Worm (Caenorhabditis elegans) whole organism, young adult: ENCODE results near the gene Y55F3BL.4.
A peak's percentile ranks its signal among the peaks of the same experiment; 100 is the strongest.

ENCODE experiments used
- B0019.2 ChIP-seq: fragments of 200-800 bp; sonication (Bioruptor generic); conservative IDR thresholded peaks from 2 replicates; pipeline ENCODE4 v1.3.6; 2022; ENCODE audit warnings: missing genetic modification reagents, missing genetic modification characterization, missing compliant biosample characterization
- B0035.1 ChIP-seq: sonication (generic microtip); optimal IDR thresholded peaks from 2 replicates; lab custom pipeline; 2016; ENCODE audit warnings: missing genetic modification characterization, mild to moderate bottlenecking, missing compliant biosample characterization, missing genotype, missing genetic modification reagents
- B0336.3 ChIP-seq: fragments of 200-800 bp; sonication (Bioruptor generic); IDR thresholded peaks from 2 replicates; pipeline ENCODE4 v1.3.6; 2022; ENCODE audit warnings: missing genetic modification characterization, missing compliant biosample characterization
- F10E7.11 ChIP-seq: sonication (generic microtip); optimal IDR thresholded peaks from 2 replicates; lab custom pipeline; 2017; ENCODE audit warnings: mild to moderate bottlenecking, missing genetic modification characterization, moderate library complexity, missing compliant biosample characterization
- F57A8.1 ChIP-seq: fragments of 200-800 bp; sonication (Bioruptor generic); optimal IDR thresholded peaks from 2 replicates; lab custom pipeline; 2018; ENCODE audit warnings: mild to moderate bottlenecking, missing genetic modification characterization, moderate library complexity, missing compliant biosample characterization
- T07F8.4 ChIP-seq: sonication (generic microtip); optimal IDR thresholded peaks from 2 replicates; lab custom pipeline; 2016; ENCODE audit warnings: mild to moderate bottlenecking, missing genetic modification characterization, moderate library complexity, missing compliant biosample characterization
- Y53G8AR.9 ChIP-seq: fragments of 200-800 bp; sonication (Bioruptor generic); conservative IDR thresholded peaks from 2 replicates; pipeline ENCODE4 v1.3.6; 2022; ENCODE audit warnings: missing genetic modification reagents, missing genetic modification characterization, missing compliant biosample characterization
- ZK185.1 ChIP-seq: sonication (generic microtip); optimal IDR thresholded peaks from 2 replicates; lab custom pipeline; 2016; ENCODE audit warnings: mild to moderate bottlenecking, missing genetic modification characterization, missing compliant biosample characterization; ENCODE audit not compliant: poor library complexity, severe bottlenecking
- aptf-2 ChIP-seq: fragments of 200-800 bp; sonication (Bioruptor generic); conservative IDR thresholded peaks from 2 replicates; pipeline ENCODE4 v1.3.6; 2022; ENCODE audit warnings: missing genetic modification reagents, missing genetic modification characterization, missing compliant biosample characterization
- aptf-3 ChIP-seq: fragments of 200-800 bp; sonication (Bioruptor generic); IDR thresholded peaks from 2 replicates; pipeline ENCODE4 v1.3.6; 2022; ENCODE audit warnings: missing genetic modification characterization, missing compliant biosample characterization
- athp-1 ChIP-seq: sonication (generic microtip); optimal IDR thresholded peaks from 2 replicates; lab custom pipeline; 2017; ENCODE audit warnings: mild to moderate bottlenecking, missing genetic modification characterization, missing compliant biosample characterization
- attf-3 ChIP-seq: fragments of 200-800 bp; sonication (Bioruptor generic); conservative IDR thresholded peaks from 2 replicates; pipeline ENCODE4 v1.3.6; 2022; ENCODE audit warnings: missing genetic modification reagents, missing genetic modification characterization, missing compliant biosample characterization
- attf-5 ChIP-seq: fragments of 200-800 bp; sonication (Bioruptor generic); optimal IDR thresholded peaks from 2 replicates; lab custom pipeline; 2018; ENCODE audit warnings: mild to moderate bottlenecking, missing genetic modification characterization, missing compliant biosample characterization
- ccch-3 ChIP-seq: fragments of 200-800 bp; sonication (Bioruptor generic); optimal IDR thresholded peaks from 2 replicates; lab custom pipeline; 2018; ENCODE audit warnings: mild to moderate bottlenecking, missing genetic modification characterization, missing compliant biosample characterization
- ceh-79 ChIP-seq: sonication (generic microtip); optimal IDR thresholded peaks from 2 replicates; lab custom pipeline; 2017; ENCODE audit warnings: mild to moderate bottlenecking, missing genetic modification characterization, missing compliant biosample characterization
- die-1 ChIP-seq: sonication (generic microtip); optimal IDR thresholded peaks from 2 replicates; lab custom pipeline; 2016; ENCODE audit warnings: missing genotype, mild to moderate bottlenecking, missing genetic modification characterization, missing compliant biosample characterization
- dpff-1 ChIP-seq: sonication (generic microtip); optimal IDR thresholded peaks from 2 replicates; lab custom pipeline; 2017; ENCODE audit warnings: mild to moderate bottlenecking, missing genetic modification characterization, missing compliant biosample characterization
- efl-1 ChIP-seq: fragments of 150-350 bp; optimal IDR thresholded peaks from 2 replicates; lab custom pipeline; 2014; ENCODE audit warnings: missing biosample characterization, missing genetic modification reagents, missing genetic modification characterization
- egl-18 ChIP-seq: fragments of 200-800 bp; sonication (Bioruptor generic); IDR thresholded peaks from 2 replicates; pipeline ENCODE4 v1.3.6; 2022; ENCODE audit warnings: missing genetic modification reagents, missing genetic modification characterization, missing compliant biosample characterization
- egl-44 ChIP-seq: fragments of 200-800 bp; sonication (Bioruptor generic); IDR thresholded peaks from 2 replicates; pipeline ENCODE4 v1.3.6; 2022; ENCODE audit warnings: missing genetic modification reagents, missing genetic modification characterization, missing compliant biosample characterization
- ekl-4 ChIP-seq: fragments of 200-800 bp; sonication (Bioruptor generic); IDR thresholded peaks from 2 replicates; pipeline ENCODE4 v1.3.6; 2022; ENCODE audit warnings: missing genetic modification reagents, missing genetic modification characterization, missing compliant biosample characterization
- fkh-3 ChIP-seq: sonication (generic microtip); optimal IDR thresholded peaks from 2 replicates; lab custom pipeline; 2016; ENCODE audit warnings: mild to moderate bottlenecking, missing genetic modification characterization, missing compliant biosample characterization
- gei-17 ChIP-seq: fragments of 200-800 bp; sonication (Bioruptor generic); optimal IDR thresholded peaks from 2 replicates; lab custom pipeline; 2018; ENCODE audit warnings: mild to moderate bottlenecking, missing genetic modification characterization, missing compliant biosample characterization
- hlh-12 ChIP-seq: sonication (generic microtip); optimal IDR thresholded peaks from 2 replicates; lab custom pipeline; 2016; ENCODE audit warnings: missing genetic modification characterization, missing compliant biosample characterization
- hrde-1 ChIP-seq: sonication (generic microtip); optimal IDR thresholded peaks from 2 replicates; lab custom pipeline; 2016; ENCODE audit warnings: missing genetic modification characterization, mild to moderate bottlenecking, missing compliant biosample characterization, moderate library complexity, missing genotype, missing genetic modification reagents, borderline replicate concordance
- lag-1 ChIP-seq: fragments of 200-800 bp; sonication (Bioruptor generic); IDR thresholded peaks from 2 replicates; pipeline ENCODE4 v1.3.6; 2022; ENCODE audit warnings: missing genetic modification reagents, missing genetic modification characterization, missing compliant biosample characterization
- let-607 ChIP-seq, 2 experiments: fragments of 200-800 bp in 1 of 2; sonication (Bioruptor generic) in 1 of 2; sonication (generic microtip) in 1 of 2; optimal IDR thresholded peaks; 2 replicates each; lab custom pipeline; 2016 to 2018; ENCODE audit warnings: mild to moderate bottlenecking in 2 of 2, missing compliant biosample characterization in 2 of 2, missing genetic modification characterization in 2 of 2, moderate library complexity in 2 of 2, missing genotype in 1 of 2
- lin-26 ChIP-seq: fragments of 200-800 bp; sonication (Bioruptor generic); IDR thresholded peaks from 2 replicates; pipeline ENCODE4 v1.3.6; 2022; ENCODE audit warnings: missing genetic modification reagents, missing genetic modification characterization, missing compliant biosample characterization
- lin-40 ChIP-seq: sonication (generic microtip); optimal IDR thresholded peaks from 2 replicates; lab custom pipeline; 2016; ENCODE audit warnings: missing genetic modification characterization, mild to moderate bottlenecking, missing compliant biosample characterization, missing genotype, missing genetic modification reagents
- lsy-27 ChIP-seq: sonication (generic microtip); optimal IDR thresholded peaks from 2 replicates; lab custom pipeline; 2017; ENCODE audit warnings: missing genetic modification characterization, mild to moderate bottlenecking, missing compliant biosample characterization, antibody characterized with exemption, missing genotype, borderline replicate concordance; ENCODE audit not compliant: insufficient read depth
- madf-10 ChIP-seq: sonication (generic microtip); optimal IDR thresholded peaks from 2 replicates; lab custom pipeline; 2016; ENCODE audit warnings: mild to moderate bottlenecking, missing genetic modification characterization, missing compliant biosample characterization
- madf-6 ChIP-seq: fragments of 200-800 bp; sonication (Bioruptor generic); IDR thresholded peaks from 2 replicates; pipeline ENCODE4 v1.3.6; 2022; ENCODE audit warnings: missing genetic modification reagents, missing genetic modification characterization, missing compliant biosample characterization
- mel-28 ChIP-seq: sonication (generic microtip); optimal IDR thresholded peaks from 2 replicates; lab custom pipeline; 2016; ENCODE audit warnings: borderline replicate concordance, mild to moderate bottlenecking, missing genetic modification characterization, missing compliant biosample characterization
- mxl-1 ChIP-seq: sonication (generic microtip); optimal IDR thresholded peaks from 2 replicates; lab custom pipeline; 2016; ENCODE audit warnings: missing genetic modification characterization, missing compliant biosample characterization
- nfya-1 ChIP-seq: sonication (generic microtip); optimal IDR thresholded peaks from 2 replicates; lab custom pipeline; 2017; ENCODE audit warnings: antibody characterized with exemption, missing compliant biosample characterization, missing genetic modification characterization, borderline replicate concordance; ENCODE audit not compliant: insufficient read depth
- nfya-2 ChIP-seq: fragments of 200-800 bp; sonication (Bioruptor generic); IDR thresholded peaks from 2 replicates; pipeline ENCODE4 v1.3.6; 2022; ENCODE audit warnings: missing genetic modification reagents, missing genetic modification characterization, missing compliant biosample characterization
- nhr-120 ChIP-seq: fragments of 200-800 bp; sonication (Bioruptor generic); IDR thresholded peaks from 2 replicates; pipeline ENCODE4 v1.3.6; 2022; ENCODE audit warnings: missing genetic modification characterization, missing compliant biosample characterization
- nhr-80 ChIP-seq: sonication (generic microtip); optimal IDR thresholded peaks from 2 replicates; lab custom pipeline; 2016; ENCODE audit warnings: missing genetic modification characterization, missing compliant biosample characterization
- pha-4 ChIP-seq: fragments of 150-350 bp; sonication (generic microtip); optimal IDR thresholded peaks from 2 replicates; lab custom pipeline; 2014; ENCODE audit warnings: missing biosample characterization, missing genetic modification reagents, missing genetic modification characterization
- sdz-38 ChIP-seq: sonication (generic microtip); optimal IDR thresholded peaks from 2 replicates; lab custom pipeline; 2016; ENCODE audit warnings: missing genotype, missing genetic modification characterization, missing compliant biosample characterization
- snpc-1.1 ChIP-seq: sonication (generic microtip); optimal IDR thresholded peaks from 2 replicates; lab custom pipeline; 2017; ENCODE audit warnings: missing genetic modification characterization, mild to moderate bottlenecking, missing compliant biosample characterization, antibody characterized with exemption, moderate library complexity, missing genotype, missing genetic modification reagents; ENCODE audit not compliant: insufficient read depth
- snpc-1.3 ChIP-seq: sonication (generic microtip); optimal IDR thresholded peaks from 2 replicates; lab custom pipeline; 2017; ENCODE audit warnings: missing genetic modification characterization, mild to moderate bottlenecking, missing compliant biosample characterization, antibody characterized with exemption, moderate library complexity, missing genotype, missing genetic modification reagents; ENCODE audit not compliant: insufficient read depth
- tbp1 ChIP-seq: fragments of 200-800 bp; sonication (Bioruptor generic); optimal IDR thresholded peaks from 2 replicates; lab custom pipeline; 2018; ENCODE audit warnings: mild to moderate bottlenecking, missing genetic modification characterization, missing compliant biosample characterization
- unc-130 ChIP-seq: sonication (generic microtip); optimal IDR thresholded peaks from 2 replicates; lab custom pipeline; 2016; ENCODE audit warnings: missing genetic modification reagents, missing genetic modification characterization, missing compliant biosample characterization
- ztf-22 ChIP-seq: fragments of 200-800 bp; sonication (Bioruptor generic); optimal IDR thresholded peaks from 2 replicates; lab custom pipeline; 2018; ENCODE audit warnings: mild to moderate bottlenecking, missing genetic modification characterization, moderate library complexity, missing compliant biosample characterization
- ztf-26 ChIP-seq: sonication (generic microtip); optimal IDR thresholded peaks from 2 replicates; lab custom pipeline; 2017; ENCODE audit warnings: missing genetic modification characterization, missing compliant biosample characterization
- ztf-28 ChIP-seq: fragments of 200-800 bp; sonication (Bioruptor generic); IDR thresholded peaks from 2 replicates; pipeline ENCODE4 v1.3.6; 2022; ENCODE audit warnings: missing genetic modification reagents, missing genetic modification characterization, missing compliant biosample characterization
- ztf-6 ChIP-seq: fragments of 200-800 bp; sonication (Bioruptor generic); IDR thresholded peaks from 2 replicates; pipeline ENCODE4 v1.3.6; 2022; ENCODE audit warnings: missing genetic modification reagents, missing genetic modification characterization, missing compliant biosample characterization

Gene Y55F3BL.4

ce11 chrIV:796521-797073 lies 8.3 kb upstream of the Y55F3BL.4 start, which contains the start of the genes F56B3.11 and ech-5 (continued):
- TF ChIP-seq egl-44 (GFP tag; lab: Robert Waterston, UW) (no peak), mel-28 (tag; lab: Kevin White, UChicago) (no peak), ekl-4 (GFP tag; lab: Robert Waterston, UW) (no peak), lsy-27 (tag; lab: Kevin White, UChicago) (no peak), snpc-1.3 (tag; lab: Kevin White, UChicago) (peak; percentile 24), snpc-1.1 (tag; lab: Kevin White, UChicago) (no peak), nfya-2 (GFP tag; lab: Robert Waterston, UW) (no peak), mxl-1 (tag; lab: Kevin White, UChicago) (no peak), aptf-2 (GFP tag; lab: Robert Waterston, UW) (0 out of 2 replicates have a peak, but pooled peaks have one; percentile 25), ztf-6 (GFP tag; lab: Robert Waterston, UW) (no peak), aptf-3 (GFP tag; lab: Robert Waterston, UW) (no peak), hlh-12 (tag; lab: Kevin White, UChicago) (no peak), hrde-1 (tag; lab: Kevin White, UChicago) (no peak), pha-4 (tag; lab: Kevin White, UChicago) (no peak), athp-1 (tag; lab: Kevin White, UChicago) (peak; percentile 12), let-607 (tag; optimal IDR thresholded peaks at IDR 0.05; lab: Kevin White, UChicago) (peak in 1 of 2 experiments; percentile 64), nhr-120 (GFP tag; lab: Robert Waterston, UW) (no peak), ztf-22 (GFP tag; lab: Kevin White, UChicago) (no peak), ceh-79 (tag; lab: Kevin White, UChicago) (no peak), nfya-1 (tag; lab: Kevin White, UChicago) (no peak), ZK185.1 (tag; lab: Kevin White, UChicago) (no peak), gei-17 (no peak), unc-130 (GFP tag; lab: Kevin White, UChicago) (peak; percentile 84), T07F8.4 (tag; lab: Kevin White, UChicago) (no peak), nhr-80 (tag; lab: Kevin White, UChicago) (peak; percentile 1), egl-18 (no peak), attf-5 (GFP tag; lab: Kevin White, UChicago) (peak; percentile 80), ztf-28 (no peak), lag-1 (no peak), lin-26 (GFP tag; lab: Robert Waterston, UW) (no peak), B0035.1 (no peak), madf-6 (GFP tag; lab: Robert Waterston, UW) (no peak), attf-3 (GFP tag; lab: Robert Waterston, UW) (peak; percentile 55; the same call in 1 of the 2 replicates), B0336.3 (no peak), ccch-3 (GFP tag; lab: Kevin White, UChicago) (peak; percentile 77), B0019.2 (GFP tag; lab: Robert Waterston, UW) (no peak), efl-1 (GFP tag; lab: Kevin White, UChicago) (peak; percentile 14), ztf-26 (tag; lab: Kevin White, UChicago) (peak; percentile 35), fkh-3 (tag; lab: Kevin White, UChicago) (no peak), sdz-38 (tag; lab: Kevin White, UChicago) (no peak), dpff-1 (tag; lab: Kevin White, UChicago) (no peak), madf-10 (peak; percentile 68), F57A8.1 (no peak), F10E7.11 (tag; lab: Kevin White, UChicago) (no peak), Y53G8AR.9 (no peak), lin-40 (tag; lab: Kevin White, UChicago) (peak; percentile 71), tbp1 (peak; percentile 40), die-1 (no peak)
